Worm (Caenorhabditis elegans) whole organism, L3 larva: ENCODE measurements around the gene rpa-1.

Experiments used
- egl-5 ChIP-seq: fragments of 150-350 bp; optimal IDR thresholded peaks from 2 replicates; lab custom pipeline; 2017; ENCODE audit warnings: missing biosample characterization, missing genetic modification reagents, missing genetic modification characterization, inconsistent platforms
- elt-1 ChIP-seq: fragments of 150-350 bp; optimal IDR thresholded peaks from 2 replicates; lab custom pipeline; 2014; ENCODE audit warnings: missing biosample characterization, missing genetic modification characterization
- mdl-1 ChIP-seq: fragments of 150-350 bp; optimal IDR thresholded peaks from 2 replicates; lab custom pipeline; 2014; ENCODE audit warnings: missing biosample characterization, missing genetic modification characterization
- nhr-12 ChIP-seq: fragments of 150-350 bp; optimal IDR thresholded peaks from 2 replicates; lab custom pipeline; 2014; ENCODE audit warnings: missing biosample characterization, missing genetic modification characterization
- nhr-237 ChIP-seq: fragments of 150-350 bp; optimal IDR thresholded peaks from 2 replicates; lab custom pipeline; 2014; ENCODE audit warnings: missing biosample characterization, missing genetic modification characterization
- nhr-25 ChIP-seq: sonication (generic microtip); optimal IDR thresholded peaks from 2 replicates; lab custom pipeline; 2017; ENCODE audit warnings: missing biosample characterization, missing genetic modification characterization
- nhr-28 ChIP-seq: fragments of 150-350 bp; optimal IDR thresholded peaks from 2 replicates; lab custom pipeline; 2014; ENCODE audit warnings: missing biosample characterization, missing genetic modification characterization
- nhr-76 ChIP-seq: fragments of 150-350 bp; sonication (generic microtip); optimal IDR thresholded peaks from 5 replicates; lab custom pipeline; 2014; ENCODE audit warnings: missing biosample characterization, missing genetic modification characterization
- snpc-4 ChIP-seq: fragments of 150-350 bp; optimal IDR thresholded peaks from 2 replicates; lab custom pipeline; 2014; ENCODE audit warnings: missing biosample characterization, missing genetic modification characterization
- unc-39 ChIP-seq: sonication (generic microtip); optimal IDR thresholded peaks from 4 replicates; lab custom pipeline; 2017; ENCODE audit warnings: missing biosample characterization, missing genetic modification characterization
- zag-1 ChIP-seq: fragments of 150-350 bp; optimal IDR thresholded peaks from 2 replicates; lab custom pipeline; 2014; ENCODE audit warnings: missing biosample characterization, missing genetic modification characterization
- ztf-11 ChIP-seq: fragments of 150-350 bp; optimal IDR thresholded peaks from 2 replicates; lab custom pipeline; 2014; ENCODE audit warnings: missing biosample characterization, missing genetic modification characterization
- ztf-4 ChIP-seq: fragments of 150-350 bp; optimal IDR thresholded peaks from 2 replicates; lab custom pipeline; 2014; ENCODE audit warnings: missing biosample characterization, missing genetic modification characterization

- no peak for TF ChIP-seq nhr-237 (tag; lab: Kevin White, UChicago)
- TF ChIP-seq ztf-4 = no peak
- TF ChIP-seq nhr-25 (tag; lab: Kevin White, UChicago) = no peak
- TF ChIP-seq unc-39 (tag; lab: Kevin White, UChicago) = no peak
- no peak for TF ChIP-seq nhr-76
- TF ChIP-seq ztf-11 (tag; lab: Kevin White, UChicago) = no peak
- TF ChIP-seq zag-1 = no peak
- no peak for TF ChIP-seq mdl-1 (tag; lab: Kevin White, UChicago)
- no peak for TF ChIP-seq snpc-4 (tag; lab: Kevin White, UChicago)
- no peak for TF ChIP-seq elt-1 (tag; lab: Kevin White, UChicago)
- TF ChIP-seq nhr-12 (tag; lab: Kevin White, UChicago) = no peak
- TF ChIP-seq egl-5 = no peak
- no peak for TF ChIP-seq nhr-28 (tag; lab: Kevin White, UChicago)
These were observed 34.3 kb upstream of the rpa-1 start for ce11 chrII:7630052-7630451.
